Worm (Caenorhabditis elegans) whole organism, mixed stage, embryonic: ENCODE results near the gene nlp-61.
A peak's percentile ranks its signal among the peaks of the same experiment; 100 is the strongest.

Experiments
- ceh-39 ChIP-seq: fragments of 150-350 bp; optimal IDR thresholded peaks from 2 replicates; lab custom pipeline; 2014; ENCODE audit warnings: missing biosample characterization, missing genetic modification characterization
- ceh-83 ChIP-seq: fragments of 200-800 bp; sonication (Bioruptor generic); optimal IDR thresholded peaks from 2 replicates; lab custom pipeline; 2018; ENCODE audit warnings: mild to moderate bottlenecking, missing genetic modification characterization, missing compliant biosample characterization
- ces-1 ChIP-seq: fragments of 150-350 bp; optimal IDR thresholded peaks from 2 replicates; lab custom pipeline; 2014; ENCODE audit warnings: missing biosample characterization, missing genetic modification reagents, missing genetic modification characterization
- cnd-1 ChIP-seq: fragments of 200-800 bp; sonication (Bioruptor generic); optimal IDR thresholded peaks from 2 replicates; lab custom pipeline; 2018; ENCODE audit warnings: mild to moderate bottlenecking, missing genetic modification characterization, missing compliant biosample characterization
- drap-1 ChIP-seq: fragments of 200-800 bp; sonication (Bioruptor generic); optimal IDR thresholded peaks from 3 replicates; lab custom pipeline; 2018; ENCODE audit warnings: mild to moderate bottlenecking, missing genetic modification characterization, missing compliant biosample characterization
- elt-1 ChIP-seq: sonication (generic microtip); optimal IDR thresholded peaks from 2 replicates; lab custom pipeline; 2017; ENCODE audit warnings: missing genetic modification characterization, mild to moderate bottlenecking, missing compliant biosample characterization, antibody characterized with exemption, moderate library complexity, borderline replicate concordance; ENCODE audit not compliant: insufficient read depth
- elt-3 ChIP-seq: fragments of 150-350 bp; optimal IDR thresholded peaks from 2 replicates; lab custom pipeline; 2014; ENCODE audit warnings: missing biosample characterization, missing genetic modification characterization
- ham-2 ChIP-seq: fragments of 200-800 bp; sonication (Bioruptor generic); optimal IDR thresholded peaks from 2 replicates; lab custom pipeline; 2018; ENCODE audit warnings: mild to moderate bottlenecking, missing genetic modification characterization, missing compliant biosample characterization
- hlh-1 ChIP-seq: fragments of 150-350 bp; optimal IDR thresholded peaks from 2 replicates; lab custom pipeline; 2014; ENCODE audit warnings: missing biosample characterization, missing genetic modification reagents, missing genetic modification characterization
- lsy-2 ChIP-seq: fragments of 150-350 bp; optimal IDR thresholded peaks from 2 replicates; lab custom pipeline; 2014; ENCODE audit warnings: missing biosample characterization, missing genetic modification characterization
- mab-5 ChIP-seq: fragments of 150-350 bp; optimal IDR thresholded peaks from 2 replicates; lab custom pipeline; 2014; ENCODE audit warnings: missing biosample characterization, missing genetic modification characterization
- mep-1 ChIP-seq: fragments of 150-350 bp; optimal IDR thresholded peaks from 2 replicates; lab custom pipeline; 2017; ENCODE audit warnings: missing biosample characterization, missing genetic modification reagents, missing genetic modification characterization, inconsistent platforms
- nhr-12 ChIP-seq: fragments of 150-350 bp; optimal IDR thresholded peaks from 2 replicates; lab custom pipeline; 2014; ENCODE audit warnings: missing biosample characterization, missing genetic modification characterization
- nhr-2 ChIP-seq: fragments of 150-350 bp; optimal IDR thresholded peaks from 2 replicates; lab custom pipeline; 2014; ENCODE audit warnings: missing biosample characterization, missing genetic modification characterization
- nhr-237 ChIP-seq: fragments of 150-350 bp; optimal IDR thresholded peaks from 2 replicates; lab custom pipeline; 2014; ENCODE audit warnings: missing biosample characterization, missing genetic modification characterization
- nhr-28 ChIP-seq: fragments of 150-350 bp; optimal IDR thresholded peaks from 2 replicates; lab custom pipeline; 2014; ENCODE audit warnings: missing biosample characterization, missing genetic modification characterization
- nhr-76 ChIP-seq: sonication (generic microtip); optimal IDR thresholded peaks from 2 replicates; lab custom pipeline; 2017; ENCODE audit warnings: missing biosample characterization, missing genetic modification characterization
- pha-4 ChIP-seq: fragments of 150-350 bp; optimal IDR thresholded peaks from 2 replicates; lab custom pipeline; 2018; ENCODE audit warnings: missing biosample characterization, missing genetic modification reagents, missing genetic modification characterization
- sem-2 ChIP-seq: fragments of 200-800 bp; sonication (Bioruptor generic); optimal IDR thresholded peaks from 2 replicates; lab custom pipeline; 2018; ENCODE audit warnings: mild to moderate bottlenecking, missing genetic modification characterization, missing compliant biosample characterization
- snpc-4 ChIP-seq: fragments of 150-350 bp; optimal IDR thresholded peaks from 2 replicates; lab custom pipeline; 2014; ENCODE audit warnings: missing biosample characterization, missing genetic modification characterization
- sptf-1 ChIP-seq: sonication (generic microtip); optimal IDR thresholded peaks from 2 replicates; lab custom pipeline; 2017; ENCODE audit warnings: mild to moderate bottlenecking, missing genetic modification characterization, moderate library complexity, missing compliant biosample characterization
- tbx-8 ChIP-seq: fragments of 200-800 bp; sonication (Bioruptor generic); optimal IDR thresholded peaks from 2 replicates; lab custom pipeline; 2018; ENCODE audit warnings: mild to moderate bottlenecking, missing genetic modification characterization, moderate library complexity, missing compliant biosample characterization
- unc-120 ChIP-seq: sonication (generic microtip); optimal IDR thresholded peaks from 2 replicates; lab custom pipeline; 2017; ENCODE audit warnings: missing genetic modification characterization, missing compliant biosample characterization; ENCODE audit not compliant: poor library complexity, severe bottlenecking
- unc-62 ChIP-seq: fragments of 150-350 bp; optimal IDR thresholded peaks from 2 replicates; lab custom pipeline; 2014; ENCODE audit warnings: missing biosample characterization, missing genetic modification reagents, missing genetic modification characterization
- zip-8 ChIP-seq: fragments of 150-350 bp; optimal IDR thresholded peaks from 2 replicates; lab custom pipeline; 2014; ENCODE audit warnings: missing biosample characterization, missing genetic modification characterization
- ztf-11 ChIP-seq: fragments of 150-350 bp; optimal IDR thresholded peaks from 2 replicates; lab custom pipeline; 2014; ENCODE audit warnings: missing biosample characterization, missing genetic modification characterization

nlp-61 gene

ce11 chrX:7656875-7657274 lies 29.4 kb downstream of the nlp-61 start, which contains the start of gene F27D9.12:
Gene F27D9.12 (minus strand): TSS chrX:7656975.
- TF ChIP-seq elt-3 = no peak
- TF ChIP-seq lsy-2 (tag; lab: Kevin White, UChicago) = no peak
- TF ChIP-seq nhr-237 (tag; lab: Kevin White, UChicago) = no peak
- no peak for TF ChIP-seq ztf-11 (tag; lab: Kevin White, UChicago)
- no peak for TF ChIP-seq sptf-1
- TF ChIP-seq ces-1 = no peak
- no peak for TF ChIP-seq cnd-1 (tag; lab: Kevin White, UChicago)
- no peak for TF ChIP-seq zip-8 (tag; lab: Kevin White, UChicago)
- TF ChIP-seq hlh-1 (tag; lab: Kevin White, UChicago) = no peak
- no peak for TF ChIP-seq nhr-76
- TF ChIP-seq drap-1 (GFP tag; lab: Kevin White, UChicago) = no peak
- TF ChIP-seq ham-2 = no peak

ce11 chrX:7659591-7660433 lies 32.4 kb downstream of the nlp-61 start:
- TF ChIP-seq pha-4 (tag; lab: Kevin White, UChicago) = no peak
- no peak for TF ChIP-seq hlh-1 (tag; lab: Kevin White, UChicago)
- no peak for TF ChIP-seq ham-2
- TF ChIP-seq unc-62 (GFP tag; lab: Kevin White, UChicago) = no peak
- TF ChIP-seq nhr-12 (tag; lab: Kevin White, UChicago) = no peak
- no peak for TF ChIP-seq zip-8 (tag; lab: Kevin White, UChicago)
- no peak for TF ChIP-seq ztf-11 (tag; lab: Kevin White, UChicago)
- TF ChIP-seq nhr-28 (tag; lab: Kevin White, UChicago) = no peak
- no peak for TF ChIP-seq cnd-1 (tag; lab: Kevin White, UChicago)
- TF ChIP-seq ceh-83 (GFP tag; lab: Kevin White, UChicago) = no peak
- no peak for TF ChIP-seq ces-1
- no peak for TF ChIP-seq nhr-2
- no peak for TF ChIP-seq ceh-39 (tag; lab: Kevin White, UChicago)

ce11 chrX:7660919-7661557 lies 33.6 kb downstream of the nlp-61 start, which contains the start of gene pcca-1:
Gene pcca-1 (minus strand): TSS chrX:7660986.
- TF ChIP-seq unc-120 (tag; lab: Kevin White, UChicago) (peak; percentile 84), tbx-8 (no peak), hlh-1 (tag; lab: Kevin White, UChicago) (peak; percentile 87)

- TF ChIP-seq hlh-1 (tag; lab: Kevin White, UChicago) (peak; percentile 47), pha-4 (tag; lab: Kevin White, UChicago) (peak; percentile 39), zip-8 (tag; lab: Kevin White, UChicago) (no peak), unc-62 (GFP tag; lab: Kevin White, UChicago) (peak; percentile 28), mep-1 (tag; lab: Kevin White, UChicago) (peak; percentile 50)
Observed at ce11 chrX:7661628-7662027, 34.2 kb downstream of the nlp-61 start.

- no peak for TF ChIP-seq sem-2 (GFP tag; lab: Kevin White, UChicago)
- peak; percentile 35 for TF ChIP-seq elt-1 (tag; lab: Kevin White, UChicago)
Observed at ce11 chrX:7662532-7662931, 35.1 kb downstream of the nlp-61 start.

- TF ChIP-seq mab-5 (tag; lab: Kevin White, UChicago) = no peak
- no peak for TF ChIP-seq pha-4 (tag; lab: Kevin White, UChicago)
- no peak for TF ChIP-seq snpc-4 (tag; lab: Kevin White, UChicago)
Observed at ce11 chrX:7664419-7664818, 37.0 kb downstream of the nlp-61 start.
